Fruit fly (Drosophila melanogaster) whole organism, embryonic: ENCODE results near the gene CG13097.
A peak's percentile ranks its signal among the peaks of the same experiment; 100 is the strongest.

ENCODE experiments used
- CG10366 ChIP-seq: fragments of 200-800 bp; sonication (Bioruptor generic); IDR thresholded peaks from 2 replicates; pipeline ENCODE4 v1.3.6; 2022; ENCODE audit warnings: missing biosample characterization, missing genetic modification characterization
- CG10979 ChIP-seq: fragments of 200-800 bp; sonication (Bioruptor generic); optimal IDR thresholded peaks from 2 replicates; lab custom pipeline; 2018; ENCODE audit warnings: missing biosample characterization, mild to moderate bottlenecking, missing genetic modification characterization, moderate library complexity
- CG11093 ChIP-seq: fragments of 200-800 bp; sonication (Bioruptor generic); IDR thresholded peaks from 3 replicates; pipeline ENCODE4 v1.3.6; 2022; ENCODE audit warnings: missing biosample characterization, missing genetic modification characterization
- CG12942 ChIP-seq: fragments of 200-800 bp; sonication (Bioruptor generic); optimal IDR thresholded peaks from 3 replicates; lab custom pipeline; 2016; ENCODE audit warnings: missing biosample characterization, missing genetic modification characterization
- CG13287 ChIP-seq: fragments of 200-800 bp; sonication (Bioruptor generic); IDR thresholded peaks from 2 replicates; pipeline ENCODE4 v1.3.6; 2022; ENCODE audit warnings: missing biosample characterization, missing genetic modification characterization; ENCODE audit not compliant: partially characterized antibody
- CG13775 ChIP-seq: fragments of 200-800 bp; sonication (Bioruptor generic); optimal IDR thresholded peaks from 3 replicates; lab custom pipeline; 2017; ENCODE audit warnings: missing biosample characterization, mild to moderate bottlenecking, missing genetic modification characterization
- CG14860 ChIP-seq: fragments of 200-800 bp; sonication (Bioruptor generic); IDR thresholded peaks from 3 replicates; pipeline ENCODE4 v1.3.6; 2022; ENCODE audit warnings: missing biosample characterization, missing genetic modification characterization; ENCODE audit not compliant: partially characterized antibody
- CG15601 ChIP-seq: fragments of 200-800 bp; sonication (Bioruptor generic); optimal IDR thresholded peaks from 3 replicates; lab custom pipeline; 2019; ENCODE audit warnings: missing biosample characterization, mild to moderate bottlenecking, missing genetic modification characterization, moderate library complexity
- CG1602 ChIP-seq: fragments of 200-800 bp; sonication (Bioruptor generic); optimal IDR thresholded peaks from 3 replicates; lab custom pipeline; 2016; ENCODE audit warnings: missing biosample characterization, missing genetic modification characterization
- CG17359 ChIP-seq: fragments of 200-800 bp; sonication (Bioruptor generic); optimal IDR thresholded peaks from 3 replicates; lab custom pipeline; 2018; ENCODE audit warnings: missing biosample characterization, mild to moderate bottlenecking, missing genetic modification characterization, moderate library complexity
- CG18011 ChIP-seq: fragments of 200-800 bp; sonication (Bioruptor generic); optimal IDR thresholded peaks from 2 replicates; lab custom pipeline; 2017; ENCODE audit warnings: missing biosample characterization, missing genetic modification characterization, mild to moderate bottlenecking, moderate library complexity, missing genotype
- CG18599 ChIP-seq: fragments of 200-800 bp; sonication (Bioruptor generic); optimal IDR thresholded peaks from 3 replicates; lab custom pipeline; 2017; ENCODE audit warnings: missing biosample characterization, missing genetic modification characterization, mild to moderate bottlenecking, moderate library complexity, missing genetic modification reagents
- CG2712 ChIP-seq: fragments of 200-800 bp; optimal IDR thresholded peaks from 3 replicates; lab custom pipeline; 2019; ENCODE audit warnings: missing biosample characterization, mild to moderate bottlenecking, missing genetic modification characterization, moderate library complexity
- CG3065 ChIP-seq: fragments of 200-800 bp; sonication (Bioruptor generic); optimal IDR thresholded peaks from 2 replicates; lab custom pipeline; 2016; ENCODE audit warnings: missing biosample characterization, missing genetic modification characterization
- CG34422 ChIP-seq: fragments of 200-800 bp; sonication (Bioruptor generic); IDR thresholded peaks from 3 replicates; pipeline ENCODE4 v1.3.6; 2022; ENCODE audit warnings: missing biosample characterization, missing genetic modification characterization
- CG4360 ChIP-seq: fragments of 200-800 bp; sonication (Bioruptor generic); IDR thresholded peaks from 2 replicates; pipeline ENCODE4 v1.3.6; 2022; ENCODE audit warnings: missing biosample characterization, missing genetic modification characterization
- CG4707 ChIP-seq: fragments of 200-800 bp; sonication (Bioruptor generic); optimal IDR thresholded peaks from 2 replicates; lab custom pipeline; 2018; ENCODE audit warnings: missing biosample characterization, mild to moderate bottlenecking, missing genetic modification characterization, moderate library complexity
- CG5245 ChIP-seq: fragments of 200-800 bp; sonication (Bioruptor generic); optimal IDR thresholded peaks from 3 replicates; lab custom pipeline; 2016; ENCODE audit warnings: missing biosample characterization, missing genetic modification characterization
- CG5953 ChIP-seq: fragments of 200-800 bp; sonication (Bioruptor generic); IDR thresholded peaks from 2 replicates; pipeline ENCODE4 v1.3.6; 2022; ENCODE audit warnings: missing biosample characterization, missing genetic modification characterization
- CG6813 ChIP-seq: fragments of 200-800 bp; sonication (Bioruptor generic); optimal IDR thresholded peaks from 2 replicates; lab custom pipeline; 2017; ENCODE audit warnings: missing biosample characterization, missing genetic modification characterization, mild to moderate bottlenecking, moderate library complexity, missing genetic modification reagents
- CG7786 ChIP-seq: fragments of 200-800 bp; sonication (Bioruptor generic); optimal IDR thresholded peaks from 2 replicates; lab custom pipeline; 2016; ENCODE audit warnings: missing biosample characterization, missing genetic modification characterization
- CG8281 ChIP-seq: fragments of 200-800 bp; sonication (Bioruptor generic); optimal IDR thresholded peaks from 2 replicates; lab custom pipeline; 2018; ENCODE audit warnings: missing biosample characterization, mild to moderate bottlenecking, missing genetic modification characterization, moderate library complexity
- CG9437 ChIP-seq: fragments of 200-800 bp; sonication (Bioruptor generic); optimal IDR thresholded peaks from 2 replicates; lab custom pipeline; 2018; ENCODE audit warnings: missing biosample characterization, mild to moderate bottlenecking, missing genetic modification characterization
- Dip2 ChIP-seq: fragments of 200-800 bp; sonication (Bioruptor generic); IDR thresholded peaks from 2 replicates; pipeline ENCODE4 v1.3.6; 2022; ENCODE audit warnings: missing biosample characterization, missing genetic modification characterization
- Dll ChIP-seq: fragments of 200-800 bp; sonication (Bioruptor generic); IDR thresholded peaks from 4 replicates; pipeline ENCODE4 v1.3.6; 2022; ENCODE audit warnings: missing biosample characterization, missing genetic modification characterization; ENCODE audit not compliant: partially characterized antibody
- H15 ChIP-seq: fragments of 200-800 bp; sonication (Bioruptor generic); IDR thresholded peaks from 3 replicates; pipeline ENCODE4 v1.3.6; 2022; ENCODE audit warnings: missing biosample characterization, missing genetic modification characterization
- HLH4C ChIP-seq: fragments of 200-800 bp; sonication (Bioruptor generic); IDR thresholded peaks from 3 replicates; pipeline ENCODE4 v1.3.6; 2022; ENCODE audit warnings: missing biosample characterization, missing genetic modification characterization; ENCODE audit not compliant: partially characterized antibody
- Mrtf ChIP-seq: fragments of 200-800 bp; sonication (Bioruptor generic); IDR thresholded peaks from 3 replicates; pipeline ENCODE4 v1.3.6; 2022; ENCODE audit warnings: missing biosample characterization, missing genetic modification characterization
- PHDP ChIP-seq: fragments of 200-800 bp; sonication (Bioruptor generic); optimal IDR thresholded peaks from 3 replicates; lab custom pipeline; 2018; ENCODE audit warnings: missing biosample characterization, mild to moderate bottlenecking, missing genetic modification characterization, moderate library complexity
- Six4 ChIP-seq: fragments of 200-800 bp; sonication (Bioruptor generic); optimal IDR thresholded peaks from 2 replicates; lab custom pipeline; 2016; ENCODE audit warnings: missing biosample characterization, missing genetic modification characterization
- bab2 ChIP-seq: fragments of 200-800 bp; sonication (Bioruptor generic); optimal IDR thresholded peaks from 2 replicates; lab custom pipeline; 2016; ENCODE audit warnings: missing biosample characterization, missing genetic modification characterization
- bowl ChIP-seq: fragments of 200-800 bp; sonication (Bioruptor generic); IDR thresholded peaks from 2 replicates; pipeline ENCODE4 v1.3.6; 2022; ENCODE audit warnings: missing biosample characterization, missing genetic modification characterization
- corto ChIP-seq: fragments of 200-800 bp; sonication (Bioruptor generic); optimal IDR thresholded peaks from 2 replicates; lab custom pipeline; 2016; ENCODE audit warnings: missing biosample characterization, mild to moderate bottlenecking, missing genetic modification characterization, moderate library complexity
- crc ChIP-seq: fragments of 200-800 bp; sonication (Bioruptor generic); optimal IDR thresholded peaks from 2 replicates; lab custom pipeline; 2016; ENCODE audit warnings: missing biosample characterization, missing genetic modification characterization
- dimm ChIP-seq: fragments of 200-800 bp; sonication (Bioruptor generic); IDR thresholded peaks from 2 replicates; pipeline ENCODE4 v1.3.6; 2022; ENCODE audit warnings: missing biosample characterization, missing genetic modification characterization
- ewg ChIP-seq: fragments of 200-800 bp; sonication (Bioruptor generic); optimal IDR thresholded peaks from 3 replicates; lab custom pipeline; 2017; ENCODE audit warnings: mild to moderate bottlenecking, missing biosample characterization, missing genetic modification reagents, missing genetic modification characterization
- fd3F ChIP-seq: fragments of 200-800 bp; sonication (Bioruptor generic); optimal IDR thresholded peaks from 2 replicates; lab custom pipeline; 2018; ENCODE audit warnings: missing biosample characterization, mild to moderate bottlenecking, missing genetic modification characterization, moderate library complexity
- hth ChIP-seq: fragments of >200 bp; optimal IDR thresholded peaks from 2 replicates; lab custom pipeline; 2017; ENCODE audit warnings: inconsistent platforms
- lov ChIP-seq, 2 experiments: fragments of 200-800 bp in 1 of 2; fragments of >200 bp in 1 of 2; sonication (Bioruptor generic) in 1 of 2; IDR thresholded peaks in 1 of 2; optimal IDR thresholded peaks in 1 of 2; 2 replicates in 1 of 2; 3 replicates in 1 of 2; pipeline versions ENCODE4 v1.3.6 to Lab custom; 2017 to 2022; ENCODE audit warnings: missing biosample characterization in 1 of 2, missing genetic modification characterization in 1 of 2
- nau ChIP-seq: fragments of 200-800 bp; sonication (Bioruptor generic); optimal IDR thresholded peaks from 3 replicates; lab custom pipeline; 2017; ENCODE audit warnings: missing biosample characterization, mild to moderate bottlenecking, missing genetic modification characterization, missing genetic modification reagents
- nmo ChIP-seq: fragments of 200-800 bp; sonication (Bioruptor generic); optimal IDR thresholded peaks from 2 replicates; lab custom pipeline; 2018; ENCODE audit warnings: missing biosample characterization, mild to moderate bottlenecking, missing genetic modification characterization, moderate library complexity
- nom ChIP-seq: fragments of 200-800 bp; sonication (Bioruptor generic); optimal IDR thresholded peaks from 2 replicates; lab custom pipeline; 2017; ENCODE audit warnings: missing biosample characterization, missing genetic modification characterization, mild to moderate bottlenecking, moderate library complexity, missing genetic modification reagents
- oc ChIP-seq: fragments of 200-800 bp; sonication (Bioruptor generic); optimal IDR thresholded peaks from 2 replicates; lab custom pipeline; 2018; ENCODE audit warnings: missing biosample characterization, mild to moderate bottlenecking, missing genetic modification characterization, moderate library complexity
- pum ChIP-seq: fragments of 200-800 bp; sonication (Bioruptor generic); optimal IDR thresholded peaks from 2 replicates; lab custom pipeline; 2016; ENCODE audit warnings: missing biosample characterization, missing genetic modification characterization
- row ChIP-seq: fragments of 200-800 bp; sonication (Bioruptor generic); IDR thresholded peaks from 3 replicates; pipeline ENCODE4 v1.3.6; 2022; ENCODE audit warnings: missing biosample characterization, missing genetic modification characterization
- seq ChIP-seq: fragments of 200-800 bp; sonication (Bioruptor generic); IDR thresholded peaks from 2 replicates; pipeline ENCODE4 v1.3.6; 2022; ENCODE audit warnings: missing biosample characterization, missing genetic modification characterization
- sim ChIP-seq: fragments of 200-800 bp; sonication (Bioruptor generic); IDR thresholded peaks from 2 replicates; pipeline ENCODE4 v1.3.6; 2022; ENCODE audit warnings: missing biosample characterization, missing genetic modification characterization
- ssp ChIP-seq: fragments of 200-800 bp; sonication (Bioruptor generic); IDR thresholded peaks from 2 replicates; pipeline ENCODE4 v1.3.6; 2022; ENCODE audit warnings: missing biosample characterization, missing genetic modification characterization

The CG13097 gene

DNA sequence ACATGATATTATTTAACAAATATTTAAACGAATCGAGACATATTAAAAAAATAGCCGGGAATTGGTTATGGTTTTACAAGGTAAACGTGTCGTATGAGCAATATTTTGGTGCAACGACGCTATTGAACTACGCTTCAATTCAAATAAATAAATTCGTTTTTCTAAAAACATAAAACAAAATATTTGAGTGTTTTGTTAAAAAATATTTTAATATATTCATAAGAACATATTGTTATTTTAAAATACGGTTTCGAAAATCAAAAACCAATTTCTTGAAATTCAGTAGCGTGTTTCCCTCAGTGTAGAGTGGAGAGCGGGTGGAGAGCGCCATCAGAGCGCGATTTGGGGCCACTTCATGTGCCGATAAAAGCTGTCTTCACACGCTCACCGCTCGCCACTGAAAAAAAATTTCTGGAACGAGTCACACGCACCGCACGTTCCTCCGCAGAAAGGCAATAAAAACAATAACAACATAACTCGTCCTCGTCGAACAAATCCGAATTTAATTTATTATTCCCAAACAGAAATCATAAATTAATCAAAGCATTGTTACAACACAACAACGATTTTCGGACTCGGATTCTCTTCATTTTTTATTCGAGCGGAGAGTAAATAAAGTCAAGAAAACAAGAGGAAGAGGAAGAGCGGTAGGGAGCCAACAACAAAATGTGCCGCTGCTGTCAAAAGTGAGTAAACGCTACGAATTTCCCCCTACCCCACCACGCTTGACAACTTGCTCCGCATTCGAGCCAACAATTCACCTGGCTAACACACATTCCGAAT, 20.9 kb upstream of the CG13097 start (continued):
- TF ChIP-seq Dll (GFP tag; lab: Robert Waterston, UW), result no peak
- peak; percentile 95 for TF ChIP-seq CG10979 (tag; lab: Kevin White, UChicago)
- peak; percentile 29; the same call in 1 of the 2 replicates for TF ChIP-seq CG5953
- no peak for TF ChIP-seq pum (GFP tag; lab: Kevin White, UChicago)
- TF ChIP-seq bowl (GFP tag; lab: Robert Waterston, UW), result no peak
- TF ChIP-seq crc (GFP tag; lab: Kevin White, UChicago), result no peak
- TF ChIP-seq CG12942, result peak; percentile 81
- TF ChIP-seq H15 (GFP tag; lab: Robert Waterston, UW), result peak; percentile 70; the same call in 1 of the 3 replicates
- peak; percentile 94 for TF ChIP-seq PHDP (tag; lab: Kevin White, UChicago)
- TF ChIP-seq dimm, result no peak
- TF ChIP-seq CG7786 (GFP tag; lab: Kevin White, UChicago), result peak; percentile 6
- TF ChIP-seq nom (GFP tag; lab: Kevin White, UChicago), result peak; percentile 67
- peak; percentile 92 for TF ChIP-seq CG15601 (tag; lab: Kevin White, UChicago)
- no peak for TF ChIP-seq hth (lab: Kevin White, UChicago)
- TF ChIP-seq Mrtf (GFP tag; lab: Robert Waterston, UW), result peak; percentile 71; the same call in 2 of the 3 replicates
- TF ChIP-seq CG13775, result peak; percentile 93
- TF ChIP-seq HLH4C, result no peak
- TF ChIP-seq seq, result peak; percentile 63
- TF ChIP-seq nau, result peak; percentile 9
- TF ChIP-seq CG5245 (GFP tag; lab: Kevin White, UChicago), result peak; percentile 62
- peak; percentile 55 for TF ChIP-seq CG10366 (GFP tag; lab: Robert Waterston, UW)
- TF ChIP-seq CG4707, result peak; percentile 7
- peak; percentile 86 for TF ChIP-seq CG1602
- no peak; the same call in 1 of the 2 replicates for TF ChIP-seq CG4360 (GFP tag; lab: Robert Waterston, UW)
- peak; percentile 14 for TF ChIP-seq oc
- TF ChIP-seq nmo, result peak; percentile 97
- no peak for TF ChIP-seq lov (optimal IDR thresholded peaks at IDR 0.05; lab: Kevin White, UChicago)
- TF ChIP-seq lov (GFP tag; IDR thresholded peaks at IDR 0.05; lab: Robert Waterston, UW), result peak; percentile 71; the same call in 1 of the 3 replicates
- TF ChIP-seq row, result peak; percentile 92
- TF ChIP-seq Dip2 (GFP tag; lab: Robert Waterston, UW), result 0 out of 2 replicates have a peak, but pooled peaks have one; percentile 44
- peak; percentile 82 for TF ChIP-seq CG34422
- peak; percentile 61; the same call in 1 of the 2 replicates for TF ChIP-seq sim (GFP tag; lab: Robert Waterston, UW)
- TF ChIP-seq CG18599, result peak; percentile 89
- TF ChIP-seq ewg (GFP tag; lab: Kevin White, UChicago), result peak; percentile 78
- TF ChIP-seq Six4 (GFP tag; lab: Kevin White, UChicago), result peak; percentile 82
- TF ChIP-seq CG8281 (tag; lab: Kevin White, UChicago), result peak; percentile 85
- peak; percentile 95 for TF ChIP-seq CG2712 (tag; lab: Kevin White, UChicago)
- TF ChIP-seq CG14860 (GFP tag; lab: Robert Waterston, UW), result no peak
- TF ChIP-seq ssp (GFP tag; lab: Robert Waterston, UW), result peak; percentile 69
- peak; percentile 87 for TF ChIP-seq CG6813
- peak; percentile 71 for TF ChIP-seq CG3065
- TF ChIP-seq CG13287 (GFP tag; lab: Robert Waterston, UW), result no peak
- TF ChIP-seq fd3F (GFP tag; lab: Kevin White, UChicago), result peak; percentile 59
- peak; percentile 91 for TF ChIP-seq CG17359 (tag; lab: Kevin White, UChicago)
- peak; percentile 66 for TF ChIP-seq CG18011 (GFP tag; lab: Kevin White, UChicago)
- TF ChIP-seq CG11093 (GFP tag; lab: Robert Waterston, UW), result peak; percentile 76; the same call in 1 of the 3 replicates
- peak; percentile 95 for TF ChIP-seq CG9437 (GFP tag; lab: Kevin White, UChicago)
- TF ChIP-seq corto (GFP tag; lab: Kevin White, UChicago), result no peak
- TF ChIP-seq bab2 (GFP tag; lab: Kevin White, UChicago), result no peak
